Worm (Caenorhabditis elegans) whole organism, L2 larva: ENCODE data around the gene F35D2.2.

ENCODE experiments used
- C34F6.9 ChIP-seq: fragments of 150-350 bp; optimal IDR thresholded peaks from 2 replicates; lab custom pipeline; 2014; ENCODE audit warnings: missing biosample characterization, missing genetic modification characterization
- F13H6.1 ChIP-seq: sonication (generic microtip); optimal IDR thresholded peaks from 2 replicates; lab custom pipeline; 2016; ENCODE audit warnings: missing genetic modification characterization, missing compliant biosample characterization
- R02D3.7 ChIP-seq: fragments of 150-350 bp; optimal IDR thresholded peaks from 2 replicates; lab custom pipeline; 2014; ENCODE audit warnings: missing biosample characterization, missing genetic modification characterization
- ZK546.5 ChIP-seq: sonication (generic microtip); optimal IDR thresholded peaks from 2 replicates; lab custom pipeline; 2017; ENCODE audit warnings: missing biosample characterization, missing genetic modification characterization
- aly-2 ChIP-seq: fragments of 150-350 bp; optimal IDR thresholded peaks from 2 replicates; lab custom pipeline; 2014; ENCODE audit warnings: missing biosample characterization, missing genetic modification characterization
- ama-1 ChIP-seq: fragments of 150-350 bp; optimal IDR thresholded peaks from 2 replicates; lab custom pipeline; 2018; ENCODE audit warnings: inconsistent platforms
- blmp-1 ChIP-seq: sonication (generic microtip); optimal IDR thresholded peaks from 2 replicates; lab custom pipeline; 2017; ENCODE audit warnings: missing genetic modification characterization, mild to moderate bottlenecking, missing compliant biosample characterization, antibody characterized with exemption, moderate library complexity; ENCODE audit not compliant: insufficient read depth
- ceh-82 ChIP-seq: fragments of 150-350 bp; optimal IDR thresholded peaks from 2 replicates; lab custom pipeline; 2014; ENCODE audit warnings: missing biosample characterization, missing genetic modification characterization
- crh-2 ChIP-seq: sonication (generic microtip); optimal IDR thresholded peaks from 2 replicates; lab custom pipeline; 2017; ENCODE audit warnings: missing biosample characterization, missing genetic modification characterization
- dmd-4 ChIP-seq: sonication (generic microtip); optimal IDR thresholded peaks from 2 replicates; lab custom pipeline; 2017; ENCODE audit warnings: missing biosample characterization, missing genetic modification characterization
- egl-27 ChIP-seq: sonication (generic microtip); optimal IDR thresholded peaks from 3 replicates; lab custom pipeline; 2017; ENCODE audit warnings: missing biosample characterization, missing genetic modification reagents, missing genetic modification characterization
- elt-1 ChIP-seq: fragments of 150-350 bp; optimal IDR thresholded peaks from 2 replicates; lab custom pipeline; 2014; ENCODE audit warnings: missing biosample characterization, missing genetic modification characterization
- fos-1 ChIP-seq: fragments of 150-350 bp; optimal IDR thresholded peaks from 2 replicates; lab custom pipeline; 2014; ENCODE audit warnings: missing biosample characterization, missing genetic modification characterization
- gmeb-1 ChIP-seq: fragments of 150-350 bp; optimal IDR thresholded peaks from 2 replicates; lab custom pipeline; 2014; ENCODE audit warnings: missing biosample characterization, missing genetic modification characterization
- lin-11 ChIP-seq: fragments of 150-350 bp; sonication (generic microtip); optimal IDR thresholded peaks from 2 replicates; lab custom pipeline; 2014; ENCODE audit warnings: missing biosample characterization, missing genetic modification characterization, inconsistent platforms, mixed read lengths
- lin-13 ChIP-seq: fragments of 150-350 bp; optimal IDR thresholded peaks from 2 replicates; lab custom pipeline; 2014; ENCODE audit warnings: missing biosample characterization, missing genetic modification reagents, missing genetic modification characterization
- lin-39 ChIP-seq: fragments of 150-350 bp; optimal IDR thresholded peaks from 2 replicates; lab custom pipeline; 2014; ENCODE audit warnings: missing biosample characterization, missing genetic modification reagents, missing genetic modification characterization
- lsy-2 ChIP-seq, 2 experiments: fragments of 150-350 bp in 1 of 2; sonication (generic microtip) in 1 of 2; optimal IDR thresholded peaks; 2 replicates each; lab custom pipeline; 2014 to 2017; ENCODE audit warnings: missing biosample characterization in 2 of 2, missing genetic modification characterization in 2 of 2
- mab-5 ChIP-seq: fragments of 150-350 bp; optimal IDR thresholded peaks from 2 replicates; lab custom pipeline; 2014; ENCODE audit warnings: missing biosample characterization, missing genetic modification characterization
- mbf-1 ChIP-seq: sonication (generic microtip); optimal IDR thresholded peaks from 2 replicates; lab custom pipeline; 2017; ENCODE audit warnings: missing biosample characterization, missing genetic modification characterization
- mdl-1 ChIP-seq, 2 experiments: fragments of 150-350 bp in 1 of 2; sonication (generic microtip) in 1 of 2; optimal IDR thresholded peaks; 2 replicates each; lab custom pipeline; 2017; ENCODE audit warnings: missing biosample characterization in 2 of 2, missing genetic modification characterization in 2 of 2
- nhr-10 ChIP-seq: sonication (generic microtip); optimal IDR thresholded peaks from 2 replicates; lab custom pipeline; 2017; ENCODE audit warnings: missing biosample characterization, missing genetic modification characterization
- nhr-11 ChIP-seq: fragments of 150-350 bp; optimal IDR thresholded peaks from 2 replicates; lab custom pipeline; 2014; ENCODE audit warnings: missing biosample characterization, missing genetic modification characterization
- nhr-12 ChIP-seq: fragments of 150-350 bp; optimal IDR thresholded peaks from 2 replicates; lab custom pipeline; 2014; ENCODE audit warnings: missing biosample characterization, missing genetic modification characterization
- nhr-129 ChIP-seq: fragments of 150-350 bp; optimal IDR thresholded peaks from 2 replicates; lab custom pipeline; 2014; ENCODE audit warnings: missing biosample characterization, missing genetic modification characterization
- nhr-21 ChIP-seq: fragments of 150-350 bp; optimal IDR thresholded peaks from 2 replicates; lab custom pipeline; 2014; ENCODE audit warnings: missing biosample characterization, missing genetic modification characterization
- nhr-25 ChIP-seq: fragments of 150-350 bp; sonication (generic microtip); optimal IDR thresholded peaks from 3 replicates; lab custom pipeline; 2014; ENCODE audit warnings: missing biosample characterization, missing genetic modification characterization
- nhr-6 ChIP-seq: fragments of 150-350 bp; optimal IDR thresholded peaks from 2 replicates; lab custom pipeline; 2014; ENCODE audit warnings: missing biosample characterization, missing genetic modification characterization
- peb-1 ChIP-seq: fragments of 150-350 bp; optimal IDR thresholded peaks from 2 replicates; lab custom pipeline; 2014; ENCODE audit warnings: missing biosample characterization, missing genetic modification characterization
- sem-4 ChIP-seq: fragments of 150-350 bp; optimal IDR thresholded peaks from 2 replicates; lab custom pipeline; 2014; ENCODE audit warnings: missing biosample characterization, missing genetic modification reagents, missing genetic modification characterization
- skn-1 ChIP-seq: sonication (generic microtip); optimal IDR thresholded peaks from 2 replicates; lab custom pipeline; 2017; ENCODE audit warnings: missing biosample characterization, missing genetic modification characterization
- sma-3 ChIP-seq: sonication (generic microtip); optimal IDR thresholded peaks from 2 replicates; lab custom pipeline; 2016; ENCODE audit warnings: missing genetic modification reagents, missing genetic modification characterization, missing compliant biosample characterization
- snpc-4 ChIP-seq: fragments of 150-350 bp; optimal IDR thresholded peaks from 2 replicates; lab custom pipeline; 2014; ENCODE audit warnings: missing biosample characterization, missing genetic modification characterization
- unc-39 ChIP-seq: fragments of 150-350 bp; optimal IDR thresholded peaks from 2 replicates; lab custom pipeline; 2014; ENCODE audit warnings: missing biosample characterization, missing genetic modification characterization
- unc-55 ChIP-seq: fragments of 150-350 bp; sonication (generic microtip); optimal IDR thresholded peaks from 3 replicates; lab custom pipeline; 2014; ENCODE audit warnings: missing biosample characterization, missing genetic modification reagents, missing genetic modification characterization
- unc-62 ChIP-seq: fragments of 150-350 bp; optimal IDR thresholded peaks from 2 replicates; lab custom pipeline; 2014; ENCODE audit warnings: missing biosample characterization, missing genetic modification reagents, missing genetic modification characterization
- zag-1 ChIP-seq: fragments of 150-350 bp; optimal IDR thresholded peaks from 2 replicates; lab custom pipeline; 2014; ENCODE audit warnings: missing biosample characterization, missing genetic modification characterization
- ztf-1 ChIP-seq: fragments of 200-800 bp; sonication (Bioruptor generic); conservative IDR thresholded peaks from 2 replicates; pipeline ENCODE4 v1.3.6; 2022; ENCODE audit warnings: missing genetic modification characterization, missing compliant biosample characterization
- ztf-11 ChIP-seq: sonication (generic microtip); optimal IDR thresholded peaks from 2 replicates; lab custom pipeline; 2017; ENCODE audit warnings: missing biosample characterization, missing genetic modification characterization
- ztf-4 ChIP-seq: fragments of 150-350 bp; optimal IDR thresholded peaks from 2 replicates; lab custom pipeline; 2014; ENCODE audit warnings: missing biosample characterization, missing genetic modification characterization

F35D2.2 gene

ce11 chrII:7542952-7543351 lies 31.3 kb upstream of the F35D2.2 start:
- no peak for TF ChIP-seq elt-1
- no peak for TF ChIP-seq ZK546.5 (tag; lab: Kevin White, UChicago)
- TF ChIP-seq, all 48 proteins: peak for 0

- TF ChIP-seq crh-2 (no peak), nhr-21 (tag; lab: Kevin White, UChicago) (no peak), ceh-82 (tag; lab: Kevin White, UChicago) (no peak), peb-1 (no peak), blmp-1 (no peak), ztf-4 (tag; lab: Kevin White, UChicago) (no peak), ama-1 (lab: Kevin White, UChicago) (no peak), sem-4 (tag; lab: Kevin White, UChicago) (no peak), nhr-6 (tag; lab: Kevin White, UChicago) (no peak), elt-1 (no peak), mab-5 (tag; lab: Kevin White, UChicago) (no peak), aly-2 (tag; lab: Kevin White, UChicago) (no peak), nhr-10 (no peak), nhr-25 (tag; lab: Kevin White, UChicago) (no peak), unc-62 (no peak), R02D3.7 (tag; lab: Kevin White, UChicago) (no peak), nhr-12 (tag; lab: Kevin White, UChicago) (no peak), gmeb-1 (tag; lab: Kevin White, UChicago) (no peak)
Measured at ce11 chrII:7543808-7544207, 30.4 kb upstream of the F35D2.2 start, which contains the start of gene rol-8. TSS of gene rol-8 (plus strand) at chrII:7544108.

DNA sequence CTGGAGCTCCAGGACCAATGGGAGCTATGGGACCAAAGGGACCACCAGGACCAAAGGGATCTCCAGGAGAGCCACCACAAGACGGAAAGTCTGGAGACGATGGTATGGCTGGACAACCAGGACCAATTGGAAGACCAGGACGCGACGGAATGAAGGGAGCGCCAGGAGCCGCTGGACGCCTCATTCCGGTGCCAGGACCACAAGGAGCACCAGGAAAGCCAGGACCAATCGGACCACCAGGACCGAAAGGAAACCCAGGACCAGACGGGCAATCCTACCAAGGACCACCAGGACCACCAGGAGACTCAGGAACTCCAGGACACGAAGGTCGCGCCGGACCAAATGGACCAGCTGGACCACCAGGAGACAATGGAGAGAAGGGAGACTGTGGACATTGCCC lies 29.5 kb upstream of the F35D2.2 start:
- TF ChIP-seq nhr-11 (tag; lab: Kevin White, UChicago) (no peak), lin-13 (no peak), nhr-6 (tag; lab: Kevin White, UChicago) (no peak), sem-4 (tag; lab: Kevin White, UChicago) (no peak), mdl-1 (tag; optimal IDR thresholded peaks at IDR 0.05; lab: Kevin White, UChicago) (no peak), unc-39 (no peak), lin-39 (no peak), nhr-21 (tag; lab: Kevin White, UChicago) (no peak), snpc-4 (tag; lab: Kevin White, UChicago) (no peak), skn-1 (tag; lab: Kevin White, UChicago) (no peak), blmp-1 (no peak), sma-3 (GFP tag; lab: Kevin White, UChicago) (no peak), lsy-2 (tag; optimal IDR thresholded peaks at IDR 0.05; lab: Kevin White, UChicago) (no peak), unc-62 (no peak), ama-1 (lab: Kevin White, UChicago) (no peak), mbf-1 (tag; lab: Kevin White, UChicago) (no peak), crh-2 (no peak), peb-1 (no peak)

- TF ChIP-seq mbf-1 (tag; lab: Kevin White, UChicago): no peak
- TF ChIP-seq unc-55 (GFP tag; lab: Kevin White, UChicago): peak; percentile 35
- peak; percentile 74 for TF ChIP-seq nhr-21 (tag; lab: Kevin White, UChicago)
- no peak for TF ChIP-seq F13H6.1 (tag; lab: Kevin White, UChicago)
- no peak for TF ChIP-seq nhr-6 (tag; lab: Kevin White, UChicago)
- TF ChIP-seq ztf-4 (tag; lab: Kevin White, UChicago): no peak
- peak; percentile 7 for TF ChIP-seq fos-1 (tag; lab: Kevin White, UChicago)
- no peak for TF ChIP-seq nhr-11 (tag; lab: Kevin White, UChicago)
- TF ChIP-seq snpc-4 (tag; lab: Kevin White, UChicago): no peak
- no peak for TF ChIP-seq lin-11 (tag; lab: Kevin White, UChicago)
- no peak for TF ChIP-seq skn-1 (tag; lab: Kevin White, UChicago)
- no peak for TF ChIP-seq C34F6.9 (tag; lab: Kevin White, UChicago)
- peak; percentile 74 for TF ChIP-seq ama-1 (lab: Kevin White, UChicago)
- TF ChIP-seq blmp-1: peak; percentile 5
- no peak for TF ChIP-seq nhr-10
- TF ChIP-seq zag-1 (tag; lab: Kevin White, UChicago): no peak
- no peak for TF ChIP-seq dmd-4
- TF ChIP-seq nhr-25 (tag; lab: Kevin White, UChicago): no peak
- TF ChIP-seq ztf-11 (tag; lab: Kevin White, UChicago): no peak
- TF ChIP-seq nhr-129 (tag; lab: Kevin White, UChicago): no peak
- TF ChIP-seq egl-27 (tag; lab: Kevin White, UChicago): no peak
- no peak for TF ChIP-seq ZK546.5 (tag; lab: Kevin White, UChicago)
- no peak for TF ChIP-seq ztf-1
Measured at ce11 chrII:7545364-7545763, 28.9 kb upstream of the F35D2.2 start.
